Fruit fly (Drosophila melanogaster): ENCODE results near the gene hry.

dm6 chr3L:8651876-8652571, 23.5 kb upstream of the hry start:
- TF ChIP-seq ttk (optimal IDR thresholded peaks at IDR 0.05) (no peak), psq (optimal IDR thresholded peaks at IDR 0.05) (no peak)
